Worm (Caenorhabditis elegans): ENCODE measurements around the gene asp-9.

The asp-9 gene

ce11 chrIV:6219429-6219828 lies 33.7 kb downstream of the asp-9 start, which contains the start of gene C49A9.4:
Gene C49A9.4 (plus strand): TSS chrIV:6219693.
- TF ChIP-seq nhr-80 (tag; optimal IDR thresholded peaks at IDR 0.05) (peak; percentile 58), lir-1 (GFP tag; conservative IDR thresholded peaks at IDR 0.05) (no peak), die-1 (tag; optimal IDR thresholded peaks at IDR 0.05) (no peak), lsy-27 (tag; optimal IDR thresholded peaks at IDR 0.05; ENCODE audit: borderline replicate concordance, insufficient read depth) (no peak)

- TF ChIP-seq ccch-3 (GFP tag; optimal IDR thresholded peaks at IDR 0.05) (no peak), dpl-1 (GFP tag; optimal IDR thresholded peaks at IDR 0.05) (no peak), ztf-18 (tag; optimal IDR thresholded peaks at IDR 0.05) (no peak), rcor-1 (GFP tag; IDR thresholded peaks at IDR 0.05) (no peak), sdz-38 (tag; optimal IDR thresholded peaks at IDR 0.05) (no peak), unc-62 (GFP tag; optimal IDR thresholded peaks at IDR 0.05) (no peak), ceh-27 (GFP tag; optimal IDR thresholded peaks at IDR 0.05) (no peak), nhr-80 (tag; optimal IDR thresholded peaks at IDR 0.05) (peak; percentile 64)
Observed at ce11 chrIV:6221878-6222277, 36.2 kb downstream of the asp-9 start, which contains the start of gene C49A9.3. Gene C49A9.3 (plus strand): TSS chrIV:6222089.

- peak; percentile 38 for TF ChIP-seq nhr-80 (tag; optimal IDR thresholded peaks at IDR 0.05)
- no peak for TF ChIP-seq ztf-6 (GFP tag; IDR thresholded peaks at IDR 0.05)
- TF ChIP-seq Y56A3A.18 (GFP tag; IDR thresholded peaks at IDR 0.05), result no peak
- TF ChIP-seq lir-1 (GFP tag; conservative IDR thresholded peaks at IDR 0.05), result no peak
- TF ChIP-seq nfyb-1 (GFP tag; IDR thresholded peaks at IDR 0.05), result no peak
Observed at ce11 chrIV:6225143-6225542, 39.5 kb downstream of the asp-9 start, which contains the start of gene C49A9.2. Gene C49A9.2 (plus strand): TSS chrIV:6225443.

- TF ChIP-seq egrh-3 (GFP tag; IDR thresholded peaks at IDR 0.05) (no peak), egl-44 (GFP tag; IDR thresholded peaks at IDR 0.05) (no peak), lsy-27 (tag; optimal IDR thresholded peaks at IDR 0.05; ENCODE audit: borderline replicate concordance, insufficient read depth) (no peak), nhr-80 (tag; optimal IDR thresholded peaks at IDR 0.05) (peak; percentile 19), ztf-26 (tag; optimal IDR thresholded peaks at IDR 0.05) (no peak), Y79H2A.3 (GFP tag; conservative IDR thresholded peaks at IDR 0.05) (no peak), fkh-3 (tag; optimal IDR thresholded peaks at IDR 0.05) (no peak)
Observed at ce11 chrIV:6227974-6228373, 42.3 kb downstream of the asp-9 start, which contains the start of gene C49A9.1. Gene C49A9.1 (plus strand): TSS chrIV:6228190.

- TF ChIP-seq nhr-80 (tag; optimal IDR thresholded peaks at IDR 0.05) (peak; percentile 37), rcor-1 (GFP tag; IDR thresholded peaks at IDR 0.05) (no peak)
Observed at ce11 chrIV:6230560-6231073, 44.9 kb downstream of the asp-9 start, which contains the start of gene F58F9.4. Gene F58F9.4 (plus strand): TSS chrIV:6231023.

ce11 chrIV:6232769-6233290 lies 47.1 kb downstream of the asp-9 start, which contains the start of gene F58F9.3:
Gene F58F9.3 (plus strand): TSS chrIV:6233240.
- peak; percentile 37 for TF ChIP-seq nhr-80 (tag; optimal IDR thresholded peaks at IDR 0.05)
- TF ChIP-seq T26A5.8 (tag; optimal IDR thresholded peaks at IDR 0.05), result no peak

ce11 chrIV:6237508-6238227 lies 52.0 kb downstream of the asp-9 start, which contains the start of the genes F58F9.6 and F58F9.8:
Gene F58F9.6 (minus strand): TSS chrIV:6237608.
Gene F58F9.8 (plus strand): TSS chrIV:6238177.
- no peak for TF ChIP-seq cebp-2 (GFP tag; IDR thresholded peaks at IDR 0.05)
- TF ChIP-seq tbp1 (GFP tag; optimal IDR thresholded peaks at IDR 0.05), result no peak
- no peak for TF ChIP-seq lin-40 (tag; optimal IDR thresholded peaks at IDR 0.05)
- TF ChIP-seq ets-4 (GFP tag; optimal IDR thresholded peaks at IDR 0.05), result no peak
- no peak for TF ChIP-seq attf-3 (GFP tag; conservative IDR thresholded peaks at IDR 0.05)
- no peak for TF ChIP-seq hsf-1 (GFP tag; IDR thresholded peaks at IDR 0.05)
- no peak for TF ChIP-seq rec-8 (tag; optimal IDR thresholded peaks at IDR 0.05)
- TF ChIP-seq athp-1 (tag; optimal IDR thresholded peaks at IDR 0.05), result no peak
- no peak for TF ChIP-seq B0261.1 (tag; optimal IDR thresholded peaks at IDR 0.05)
- no peak for TF ChIP-seq nhr-90 (tag; optimal IDR thresholded peaks at IDR 0.05)
- no peak for TF ChIP-seq lin-35 (GFP tag; optimal IDR thresholded peaks at IDR 0.05)
- no peak for TF ChIP-seq lsy-27 (tag; optimal IDR thresholded peaks at IDR 0.05; ENCODE audit: borderline replicate concordance, insufficient read depth)
